Fruit fly (Drosophila melanogaster) whole organism, prepupa: ENCODE data around the gene D19B.
A peak's percentile ranks its signal among the peaks of the same experiment; 100 is the strongest.

Experiments
- Blimp-1 ChIP-seq: fragments of 200-800 bp; sonication (Bioruptor generic); optimal IDR thresholded peaks from 3 replicates; lab custom pipeline; 2017; ENCODE audit warnings: missing biosample characterization, missing genetic modification characterization, mild to moderate bottlenecking, moderate library complexity, missing genetic modification reagents
- CG10669 ChIP-seq: fragments of 200-800 bp; sonication (Bioruptor generic); optimal IDR thresholded peaks from 3 replicates; lab custom pipeline; 2018; ENCODE audit warnings: missing biosample characterization, mild to moderate bottlenecking, missing genetic modification characterization, moderate library complexity
- CG11762 ChIP-seq: fragments of 200-800 bp; sonication (Bioruptor generic); optimal IDR thresholded peaks from 3 replicates; lab custom pipeline; 2016; ENCODE audit warnings: missing biosample characterization, missing genetic modification characterization; ENCODE audit not compliant: insufficient read depth
- CG11902 ChIP-seq: fragments of 200-800 bp; sonication (Bioruptor generic); optimal IDR thresholded peaks from 3 replicates; lab custom pipeline; 2016; ENCODE audit warnings: missing biosample characterization, missing genetic modification characterization
- CG15336 ChIP-seq: fragments of 200-800 bp; sonication (Bioruptor generic); IDR thresholded peaks from 2 replicates; pipeline ENCODE4 v1.3.6; 2022; ENCODE audit warnings: missing biosample characterization, missing genetic modification characterization
- CG1621 ChIP-seq: fragments of 200-800 bp; sonication (Bioruptor generic); optimal IDR thresholded peaks from 3 replicates; lab custom pipeline; 2018; ENCODE audit warnings: missing biosample characterization, mild to moderate bottlenecking, missing genetic modification characterization
- CG16779 ChIP-seq: fragments of 200-800 bp; sonication (Bioruptor generic); optimal IDR thresholded peaks from 3 replicates; lab custom pipeline; 2017; ENCODE audit warnings: missing biosample characterization, mild to moderate bottlenecking, missing genetic modification characterization
- CG3032 ChIP-seq: fragments of 200-800 bp; optimal IDR thresholded peaks from 2 replicates; lab custom pipeline; 2019; ENCODE audit warnings: missing biosample characterization, mild to moderate bottlenecking, missing genetic modification characterization, moderate library complexity
- CG31627 ChIP-seq: fragments of 200-800 bp; sonication (Bioruptor generic); optimal IDR thresholded peaks from 3 replicates; lab custom pipeline; 2016; ENCODE audit warnings: missing biosample characterization, missing genetic modification characterization
- CG34406 ChIP-seq: fragments of 200-800 bp; sonication (Bioruptor generic); optimal IDR thresholded peaks from 3 replicates; lab custom pipeline; 2016; ENCODE audit warnings: missing biosample characterization, missing genetic modification characterization
- CG3919 ChIP-seq: fragments of 200-800 bp; sonication (Bioruptor generic); optimal IDR thresholded peaks from 3 replicates; lab custom pipeline; 2016; ENCODE audit warnings: missing biosample characterization, missing genetic modification characterization
- CG4318 ChIP-seq: fragments of 200-800 bp; sonication (Bioruptor generic); optimal IDR thresholded peaks from 3 replicates; lab custom pipeline; 2017; ENCODE audit warnings: missing biosample characterization, mild to moderate bottlenecking, missing genetic modification characterization
- CG6163 ChIP-seq: fragments of 200-800 bp; sonication (Bioruptor generic); IDR thresholded peaks from 3 replicates; pipeline ENCODE4 v1.3.6; 2022; ENCODE audit warnings: missing biosample characterization, missing genetic modification characterization
- CG6276 ChIP-seq: fragments of 200-800 bp; sonication (Bioruptor generic); optimal IDR thresholded peaks from 2 replicates; lab custom pipeline; 2017; ENCODE audit warnings: missing biosample characterization, mild to moderate bottlenecking, missing genetic modification characterization
- CG6808 ChIP-seq: fragments of 200-800 bp; sonication (Bioruptor generic); optimal IDR thresholded peaks from 3 replicates; lab custom pipeline; 2017; ENCODE audit warnings: missing biosample characterization, missing genetic modification characterization, mild to moderate bottlenecking, moderate library complexity, missing genetic modification reagents
- CG6854 ChIP-seq: fragments of 200-800 bp; sonication (Bioruptor generic); optimal IDR thresholded peaks from 2 replicates; lab custom pipeline; 2017; ENCODE audit warnings: missing biosample characterization, mild to moderate bottlenecking, missing genetic modification characterization
- CG7368 ChIP-seq: fragments of 200-800 bp; sonication (Bioruptor generic); optimal IDR thresholded peaks from 3 replicates; lab custom pipeline; 2016; ENCODE audit warnings: missing biosample characterization, missing genetic modification characterization
- CG8119 ChIP-seq: fragments of 200-800 bp; sonication (Bioruptor generic); IDR thresholded peaks from 3 replicates; pipeline ENCODE4 v1.3.6; 2022; ENCODE audit warnings: missing biosample characterization, missing genetic modification characterization
- CG8319 ChIP-seq: fragments of 200-800 bp; sonication (Bioruptor generic); optimal IDR thresholded peaks from 3 replicates; lab custom pipeline; 2016; ENCODE audit warnings: missing biosample characterization, missing genetic modification characterization
- CG9139 ChIP-seq: fragments of 200-800 bp; sonication (Bioruptor generic); optimal IDR thresholded peaks from 3 replicates; lab custom pipeline; 2017; ENCODE audit warnings: missing biosample characterization, mild to moderate bottlenecking, missing genetic modification characterization
- Eip75B ChIP-seq: fragments of 200-800 bp; sonication (Bioruptor generic); optimal IDR thresholded peaks from 3 replicates; lab custom pipeline; 2016; ENCODE audit warnings: missing biosample characterization, missing genetic modification characterization
- Eip78C ChIP-seq: fragments of 200-800 bp; sonication (Bioruptor generic); peaks from one replicate; lab custom pipeline; 2016; ENCODE audit warnings: missing biosample characterization, missing genetic modification characterization
- Eip93F ChIP-seq: fragments of 200-800 bp; sonication (Bioruptor generic); optimal IDR thresholded peaks from 2 replicates; lab custom pipeline; 2016; ENCODE audit warnings: missing biosample characterization, mild to moderate bottlenecking, missing genetic modification characterization
- Ets21C ChIP-seq: fragments of 200-800 bp; sonication (Bioruptor generic); optimal IDR thresholded peaks from 3 replicates; lab custom pipeline; 2016; ENCODE audit warnings: missing biosample characterization, missing genetic modification characterization
- Hr38 ChIP-seq: sonication (Bioruptor generic); optimal IDR thresholded peaks from 2 replicates; lab custom pipeline; 2016; ENCODE audit warnings: missing biosample characterization, missing genetic modification characterization
- Hr39 ChIP-seq: fragments of 200-800 bp; sonication (Bioruptor generic); optimal IDR thresholded peaks from 2 replicates; lab custom pipeline; 2016; ENCODE audit warnings: missing biosample characterization, missing genetic modification characterization
- Hr4 ChIP-seq: fragments of 200-800 bp; sonication (Bioruptor generic); optimal IDR thresholded peaks from 3 replicates; lab custom pipeline; 2016; ENCODE audit warnings: missing biosample characterization, missing genetic modification characterization
- Lpt ChIP-seq: fragments of 200-800 bp; sonication (Bioruptor generic); optimal IDR thresholded peaks from 3 replicates; lab custom pipeline; 2016; ENCODE audit warnings: missing biosample characterization, missing genetic modification characterization
- Met ChIP-seq: fragments of 200-800 bp; sonication (Bioruptor generic); optimal IDR thresholded peaks from 3 replicates; lab custom pipeline; 2016; ENCODE audit warnings: missing biosample characterization, missing genetic modification characterization
- OdsH ChIP-seq: fragments of 200-800 bp; sonication (Bioruptor generic); optimal IDR thresholded peaks from 3 replicates; lab custom pipeline; 2016; ENCODE audit warnings: missing biosample characterization, missing genetic modification characterization
- Smox ChIP-seq: fragments of 200-800 bp; sonication (Bioruptor generic); optimal IDR thresholded peaks from 3 replicates; lab custom pipeline; 2016; ENCODE audit warnings: missing biosample characterization, missing genetic modification characterization
- Sox102F ChIP-seq: fragments of 200-800 bp; sonication (Bioruptor generic); optimal IDR thresholded peaks from 2 replicates; lab custom pipeline; 2016; ENCODE audit warnings: missing biosample characterization, mild to moderate bottlenecking, missing genetic modification characterization
- Sox14 ChIP-seq: fragments of 200-800 bp; sonication (Bioruptor generic); optimal IDR thresholded peaks from 3 replicates; lab custom pipeline; 2016; ENCODE audit warnings: missing biosample characterization, missing genetic modification characterization
- Sox15 ChIP-seq: fragments of 200-800 bp; sonication (Bioruptor generic); optimal IDR thresholded peaks from 3 replicates; lab custom pipeline; 2016; ENCODE audit warnings: missing biosample characterization, missing genetic modification characterization
- achi ChIP-seq: fragments of 200-800 bp; sonication (Bioruptor generic); optimal IDR thresholded peaks from 3 replicates; lab custom pipeline; 2016; ENCODE audit warnings: missing biosample characterization, missing genetic modification characterization
- acj6 ChIP-seq: fragments of 200-800 bp; sonication (Bioruptor generic); optimal IDR thresholded peaks from 3 replicates; lab custom pipeline; 2016; ENCODE audit warnings: missing biosample characterization, missing genetic modification characterization
- cyc ChIP-seq: fragments of 200-800 bp; sonication (Bioruptor generic); optimal IDR thresholded peaks from 3 replicates; lab custom pipeline; 2016; ENCODE audit warnings: missing biosample characterization, missing genetic modification characterization
- dac ChIP-seq: fragments of 200-800 bp; sonication (Bioruptor generic); optimal IDR thresholded peaks from 2 replicates; lab custom pipeline; 2017; ENCODE audit warnings: missing biosample characterization, mild to moderate bottlenecking, missing genetic modification characterization
- dsx ChIP-seq: fragments of 200-800 bp; optimal IDR thresholded peaks from 3 replicates; lab custom pipeline; 2019; ENCODE audit warnings: missing biosample characterization, mild to moderate bottlenecking, missing genetic modification characterization, moderate library complexity; ENCODE audit not compliant: poor library complexity, severe bottlenecking
- eg ChIP-seq: fragments of 200-800 bp; sonication (Bioruptor generic); IDR thresholded peaks from 3 replicates; pipeline ENCODE4 v1.3.6; 2022; ENCODE audit warnings: missing biosample characterization, missing genetic modification characterization
- esn ChIP-seq: fragments of 200-800 bp; sonication (Bioruptor generic); optimal IDR thresholded peaks from 2 replicates; lab custom pipeline; 2016; ENCODE audit warnings: missing biosample characterization, mild to moderate bottlenecking, missing genetic modification characterization, moderate library complexity
- fd59A ChIP-seq: fragments of 200-800 bp; sonication (Bioruptor generic); optimal IDR thresholded peaks from 2 replicates; lab custom pipeline; 2017; ENCODE audit warnings: missing biosample characterization, mild to moderate bottlenecking, missing genetic modification characterization, missing genetic modification reagents
- fd85E ChIP-seq: fragments of 200-800 bp; sonication (Bioruptor generic); optimal IDR thresholded peaks from 3 replicates; lab custom pipeline; 2016; ENCODE audit warnings: missing biosample characterization, missing genetic modification characterization
- fkh ChIP-seq: fragments of 200-800 bp; sonication (Bioruptor generic); optimal IDR thresholded peaks from 3 replicates; lab custom pipeline; 2017; ENCODE audit warnings: missing biosample characterization, mild to moderate bottlenecking, missing genetic modification characterization, moderate library complexity
- net ChIP-seq: fragments of 200-800 bp; sonication (Bioruptor generic); optimal IDR thresholded peaks from 3 replicates; lab custom pipeline; 2016; ENCODE audit warnings: missing biosample characterization, missing genetic modification characterization
- salr ChIP-seq, 2 experiments: fragments of 200-800 bp; sonication (Bioruptor generic); optimal IDR thresholded peaks; 3 replicates each; lab custom pipeline; 2016 to 2018; ENCODE audit warnings: missing biosample characterization in 2 of 2, missing genetic modification characterization in 2 of 2, mild to moderate bottlenecking in 1 of 2
- spab ChIP-seq: fragments of 200-800 bp; sonication (Bioruptor generic); optimal IDR thresholded peaks from 2 replicates; lab custom pipeline; 2017; ENCODE audit warnings: missing biosample characterization, mild to moderate bottlenecking, missing genetic modification characterization, missing genetic modification reagents
- ss ChIP-seq, 2 experiments: fragments of 200-800 bp; sonication (Bioruptor generic); optimal IDR thresholded peaks; 2 replicates in 1 of 2; 3 replicates in 1 of 2; lab custom pipeline; 2017 to 2018; ENCODE audit warnings: mild to moderate bottlenecking in 2 of 2, missing biosample characterization in 2 of 2, missing genetic modification characterization in 2 of 2, moderate library complexity in 1 of 2
- svp ChIP-seq: fragments of 200-800 bp; sonication (Bioruptor generic); peaks from one replicate; lab custom pipeline; 2016; ENCODE audit warnings: missing biosample characterization, missing genetic modification characterization
- topi ChIP-seq: fragments of 200-800 bp; sonication (Bioruptor generic); optimal IDR thresholded peaks from 3 replicates; lab custom pipeline; 2016; ENCODE audit warnings: missing biosample characterization, missing genetic modification characterization
- vri ChIP-seq: fragments of 200-800 bp; sonication (Bioruptor generic); optimal IDR thresholded peaks from 3 replicates; lab custom pipeline; 2016; ENCODE audit warnings: missing biosample characterization, mild to moderate bottlenecking, missing genetic modification characterization

The D19B gene

dm6 chr3L:6184884-6185438 is at the start of gene D19B, which contains the start of gene CG43293:
Gene D19B, minus strand, starts transcription at chr3L:6184920.
Gene CG43293, plus strand, starts transcription at chr3L:6185189.
- TF ChIP-seq Smox (GFP tag; lab: Kevin White, UChicago) (peak; percentile 83), esn (GFP tag; lab: Kevin White, UChicago) (peak; percentile 90), CG6808 (GFP tag; lab: Kevin White, UChicago) (peak; percentile 76), Sox15 (peak; percentile 72), Blimp-1 (GFP tag; lab: Kevin White, UChicago) (no peak), CG8319 (GFP tag; lab: Kevin White, UChicago) (peak; percentile 77), Hr38 (GFP tag; lab: Kevin White, UChicago) (no peak), CG3032 (tag; lab: Kevin White, UChicago) (peak; percentile 81), fd59A (GFP tag; lab: Kevin White, UChicago) (peak; percentile 71), Sox102F (GFP tag; lab: Kevin White, UChicago) (peak; percentile 88), ss (GFP tag; optimal IDR thresholded peaks at IDR 0.05; lab: Kevin White, UChicago) (no peak), fkh (peak; percentile 89), fd85E (GFP tag; lab: Kevin White, UChicago) (peak; percentile 51), Met (GFP tag; lab: Kevin White, UChicago) (peak; percentile 85), Eip93F (peak; percentile 80), dac (GFP tag; lab: Kevin White, UChicago) (peak; percentile 85), CG31627 (peak; percentile 87), CG8119 (GFP tag; lab: Robert Waterston, UW) (peak; percentile 91), CG1621 (tag; lab: Kevin White, UChicago) (peak; percentile 86), Lpt (peak; percentile 85), CG11902 (peak; percentile 68), svp (GFP tag; lab: Kevin White, UChicago) (peak; percentile 92), spab (GFP tag; lab: Kevin White, UChicago) (peak; percentile 81), CG16779 (peak; percentile 81), CG11762 (GFP tag; lab: Kevin White, UChicago) (peak; percentile 69), CG3919 (GFP tag; lab: Kevin White, UChicago) (peak; percentile 93), Ets21C (GFP tag; lab: Kevin White, UChicago) (peak; percentile 74), topi (GFP tag; lab: Kevin White, UChicago) (peak; percentile 83), net (GFP tag; lab: Kevin White, UChicago) (peak; percentile 93), salr (GFP tag; optimal IDR thresholded peaks at IDR 0.05; lab: Kevin White, UChicago) (peak; percentile 76 to 80), Eip78C (GFP tag; lab: Kevin White, UChicago) (peak; percentile 96), CG15336 (peak; percentile 91), CG7368 (GFP tag; lab: Kevin White, UChicago) (peak; percentile 91), OdsH (GFP tag; lab: Kevin White, UChicago) (peak; percentile 91), CG9139 (GFP tag; lab: Kevin White, UChicago) (peak; percentile 69), Hr39 (GFP tag; lab: Kevin White, UChicago) (peak; percentile 85), dsx (GFP tag; lab: Kevin White, UChicago) (peak; percentile 77), acj6 (peak; percentile 90), Hr4 (GFP tag; lab: Kevin White, UChicago) (peak; percentile 93), Eip75B (GFP tag; lab: Kevin White, UChicago) (peak; percentile 88), eg (GFP tag; lab: Robert Waterston, UW) (peak; percentile 92), achi (GFP tag; lab: Kevin White, UChicago) (peak; percentile 90), CG34406 (GFP tag; lab: Kevin White, UChicago) (peak; percentile 83), CG6276 (GFP tag; lab: Kevin White, UChicago) (peak; percentile 36), vri (no peak), CG4318 (GFP tag; lab: Kevin White, UChicago) (peak; percentile 71), CG6163 (GFP tag; lab: Robert Waterston, UW) (peak; percentile 91), Sox14 (GFP tag; lab: Kevin White, UChicago) (peak; percentile 88), cyc (GFP tag; lab: Kevin White, UChicago) (peak; percentile 84), CG6854 (GFP tag; lab: Kevin White, UChicago) (peak; percentile 65), CG10669 (peak; percentile 85)
